Worm (Caenorhabditis elegans) whole organism, L4 larva: ENCODE results near the gene Y97E10AR.8.

Experiments
- F37D6.2 ChIP-seq: sonication (generic microtip); optimal IDR thresholded peaks from 2 replicates; lab custom pipeline; 2016; ENCODE audit warnings: mild to moderate bottlenecking, missing genetic modification characterization, missing compliant biosample characterization
- R02D3.7 ChIP-seq: fragments of 150-350 bp; sonication (generic microtip); optimal IDR thresholded peaks from 3 replicates; lab custom pipeline; 2014; ENCODE audit warnings: missing biosample characterization, missing genetic modification characterization
- Y105C5A.15 ChIP-seq: fragments of 200-800 bp; sonication (Bioruptor generic); IDR thresholded peaks from 2 replicates; pipeline ENCODE4 v1.3.6; 2022; ENCODE audit warnings: missing genetic modification characterization, missing compliant biosample characterization
- Y5F2A.4 ChIP-seq: fragments of 200-800 bp; sonication (Bioruptor generic); optimal IDR thresholded peaks from 2 replicates; lab custom pipeline; 2018; ENCODE audit warnings: mild to moderate bottlenecking, missing genetic modification characterization, missing compliant biosample characterization
- Y75B8A.6 ChIP-seq: fragments of 200-800 bp; sonication (Bioruptor generic); IDR thresholded peaks from 2 replicates; pipeline ENCODE4 v1.3.6; 2022; ENCODE audit warnings: missing genetic modification reagents, missing genetic modification characterization, missing compliant biosample characterization
- ZK337.2 ChIP-seq: fragments of 200-800 bp; sonication (Bioruptor generic); IDR thresholded peaks from 2 replicates; pipeline ENCODE4 v1.3.6; 2022; ENCODE audit warnings: missing genetic modification reagents, missing genetic modification characterization, missing compliant biosample characterization
- aha-1 ChIP-seq: fragments of 150-350 bp; peaks from one replicate; lab custom pipeline; 2014; ENCODE audit warnings: missing biosample characterization, missing genetic modification characterization
- ama-1 ChIP-seq: fragments of 150-350 bp; optimal IDR thresholded peaks from 2 replicates; lab custom pipeline; 2014; ENCODE audit warnings: inconsistent platforms, mixed read lengths
- arid-1 ChIP-seq: fragments of 200-800 bp; sonication (Bioruptor generic); conservative IDR thresholded peaks from 2 replicates; pipeline ENCODE4 v1.3.6; 2022; ENCODE audit warnings: missing genetic modification reagents, missing genetic modification characterization, missing compliant biosample characterization
- ceh-20 ChIP-seq: fragments of 200-800 bp; sonication (Bioruptor generic); IDR thresholded peaks from 2 replicates; pipeline ENCODE4 v1.3.6; 2022; ENCODE audit warnings: missing genetic modification reagents, missing genetic modification characterization, missing compliant biosample characterization
- ceh-28 ChIP-seq: fragments of 150-350 bp; optimal IDR thresholded peaks from 2 replicates; lab custom pipeline; 2014; ENCODE audit warnings: missing biosample characterization, missing genetic modification reagents, missing genetic modification characterization
- ceh-44 ChIP-seq: fragments of 200-800 bp; sonication (Bioruptor generic); IDR thresholded peaks from 2 replicates; pipeline ENCODE4 v1.3.6; 2022; ENCODE audit warnings: missing genetic modification reagents, missing genetic modification characterization, missing compliant biosample characterization
- daf-12 ChIP-seq: fragments of 150-350 bp; optimal IDR thresholded peaks from 2 replicates; lab custom pipeline; 2014; ENCODE audit warnings: missing biosample characterization, missing genetic modification reagents, missing genetic modification characterization
- dmd-9 ChIP-seq: fragments of 200-800 bp; sonication (Bioruptor generic); IDR thresholded peaks from 2 replicates; pipeline ENCODE4 v1.3.6; 2022; ENCODE audit warnings: missing genetic modification reagents, missing genetic modification characterization, missing compliant biosample characterization
- duxl-1 ChIP-seq: sonication (generic microtip); optimal IDR thresholded peaks from 2 replicates; lab custom pipeline; 2016; ENCODE audit warnings: mild to moderate bottlenecking, missing genetic modification characterization, moderate library complexity, missing compliant biosample characterization; ENCODE audit not compliant: poor library complexity
- fos-1 ChIP-seq: fragments of 150-350 bp; optimal IDR thresholded peaks from 2 replicates; lab custom pipeline; 2014; ENCODE audit warnings: missing biosample characterization, missing genetic modification characterization
- hlh-11 ChIP-seq: fragments of 200-800 bp; sonication (Bioruptor generic); optimal IDR thresholded peaks from 2 replicates; lab custom pipeline; 2018; ENCODE audit warnings: mild to moderate bottlenecking, missing genetic modification characterization, missing compliant biosample characterization
- lin-1 ChIP-seq: fragments of 200-800 bp; sonication (Bioruptor generic); IDR thresholded peaks from 2 replicates; pipeline ENCODE4 v1.3.6; 2022; ENCODE audit warnings: missing genetic modification reagents, missing genetic modification characterization, missing compliant biosample characterization
- lin-38 ChIP-seq: fragments of 200-800 bp; sonication (Bioruptor generic); IDR thresholded peaks from 2 replicates; pipeline ENCODE4 v1.3.6; 2022; ENCODE audit warnings: missing genetic modification reagents, missing genetic modification characterization, missing compliant biosample characterization
- lin-39 ChIP-seq: fragments of 150-350 bp; optimal IDR thresholded peaks from 2 replicates; lab custom pipeline; 2014; ENCODE audit warnings: missing biosample characterization, missing genetic modification reagents, missing genetic modification characterization
- lir-3 ChIP-seq: sonication (generic microtip); optimal IDR thresholded peaks from 2 replicates; lab custom pipeline; 2016; ENCODE audit warnings: mild to moderate bottlenecking, missing genetic modification characterization, missing compliant biosample characterization
- madf-9 ChIP-seq: fragments of 200-800 bp; sonication (Bioruptor generic); conservative IDR thresholded peaks from 2 replicates; pipeline ENCODE4 v1.3.6; 2022; ENCODE audit warnings: missing genetic modification reagents, missing genetic modification characterization, missing compliant biosample characterization
- mes-2 ChIP-seq: sonication (generic microtip); optimal IDR thresholded peaks from 2 replicates; lab custom pipeline; 2016; ENCODE audit warnings: missing genotype, mild to moderate bottlenecking, missing genetic modification characterization, missing compliant biosample characterization; ENCODE audit not compliant: poor library complexity, severe bottlenecking
- nhr-10 ChIP-seq: fragments of 150-350 bp; optimal IDR thresholded peaks from 2 replicates; lab custom pipeline; 2014; ENCODE audit warnings: missing biosample characterization, missing genetic modification characterization
- nhr-28 ChIP-seq: fragments of 150-350 bp; optimal IDR thresholded peaks from 2 replicates; lab custom pipeline; 2014; ENCODE audit warnings: missing biosample characterization, missing genetic modification characterization
- nhr-48 ChIP-seq: sonication (generic microtip); optimal IDR thresholded peaks from 2 replicates; lab custom pipeline; 2016; ENCODE audit warnings: mild to moderate bottlenecking, missing genetic modification characterization, missing compliant biosample characterization
- pqm-1 ChIP-seq: sonication (generic microtip); optimal IDR thresholded peaks from 2 replicates; lab custom pipeline; 2017; ENCODE audit warnings: missing biosample characterization, missing genetic modification characterization
- rbr-2 ChIP-seq: sonication (generic microtip); optimal IDR thresholded peaks from 2 replicates; lab custom pipeline; 2016; ENCODE audit warnings: missing genotype, missing genetic modification characterization, missing compliant biosample characterization
- sdz-12 ChIP-seq: fragments of 200-800 bp; sonication (Bioruptor generic); optimal IDR thresholded peaks from 2 replicates; lab custom pipeline; 2018; ENCODE audit warnings: mild to moderate bottlenecking, missing genetic modification characterization, missing compliant biosample characterization
- skn-1 ChIP-seq: fragments of 150-350 bp; optimal IDR thresholded peaks from 2 replicates; lab custom pipeline; 2014; ENCODE audit warnings: missing biosample characterization, missing genetic modification characterization
- snpc-4 ChIP-seq: fragments of 150-350 bp; optimal IDR thresholded peaks from 2 replicates; lab custom pipeline; 2014; ENCODE audit warnings: missing biosample characterization, missing genetic modification characterization
- spr-1 ChIP-seq: sonication (generic microtip); optimal IDR thresholded peaks from 2 replicates; lab custom pipeline; 2016; ENCODE audit warnings: mild to moderate bottlenecking, missing genetic modification characterization, missing compliant biosample characterization
- spr-3 ChIP-seq: fragments of 200-800 bp; sonication (Bioruptor generic); optimal IDR thresholded peaks from 2 replicates; lab custom pipeline; 2018; ENCODE audit warnings: mild to moderate bottlenecking, missing genetic modification characterization, missing compliant biosample characterization
- unc-62 ChIP-seq, 3 experiments: fragments of 150-350 bp in 1 of 3; sonication (generic microtip); optimal IDR thresholded peaks in 2 of 3; peaks in 1 of 3; 1 replicate in 1 of 3; 2 replicates in 2 of 3; lab custom pipeline; 2014 to 2017; ENCODE audit warnings: missing biosample characterization in 3 of 3, missing genetic modification characterization in 3 of 3, missing genetic modification reagents in 3 of 3, missing genotype in 1 of 3
- zag-1 ChIP-seq: fragments of 150-350 bp; optimal IDR thresholded peaks from 2 replicates; lab custom pipeline; 2014; ENCODE audit warnings: missing biosample characterization, missing genetic modification characterization
- zip-11 ChIP-seq: fragments of 200-800 bp; sonication (Bioruptor generic); IDR thresholded peaks from 2 replicates; pipeline ENCODE4 v1.3.6; 2022; ENCODE audit warnings: missing genetic modification characterization, missing compliant biosample characterization
- ztf-11 ChIP-seq: fragments of 150-350 bp; optimal IDR thresholded peaks from 2 replicates; lab custom pipeline; 2014; ENCODE audit warnings: missing biosample characterization, missing genetic modification characterization
- ztf-7 ChIP-seq: fragments of 150-350 bp; optimal IDR thresholded peaks from 2 replicates; lab custom pipeline; 2014; ENCODE audit warnings: missing biosample characterization, missing genetic modification characterization

Gene Y97E10AR.8

ce11 chrV:8043664-8044063 lies 38.6 kb downstream of the Y97E10AR.8 start:
- TF ChIP-seq fos-1 (tag; lab: Kevin White, UChicago), result no peak
- TF ChIP-seq dmd-9 (GFP tag; lab: Robert Waterston, UW), result no peak
- peak in 1 of 2 experiments; percentile 60 for TF ChIP-seq unc-62 (GFP tag; optimal IDR thresholded peaks at IDR 0.05 in 1 of 2; lab: Kevin White, UChicago)
- TF ChIP-seq unc-62 (tag; optimal IDR thresholded peaks at IDR 0.05; lab: Kevin White, UChicago), result no peak
- TF ChIP-seq zip-11 (GFP tag; lab: Robert Waterston, UW), result no peak
- no peak for TF ChIP-seq spr-1 (tag; lab: Kevin White, UChicago)
- TF ChIP-seq rbr-2 (tag; lab: Kevin White, UChicago), result no peak
- peak; percentile 60 for TF ChIP-seq aha-1
- TF ChIP-seq sdz-12, result no peak
- no peak for TF ChIP-seq lin-1 (GFP tag; lab: Robert Waterston, UW)
- TF ChIP-seq ceh-20, result no peak
- no peak for TF ChIP-seq ama-1
- TF ChIP-seq nhr-28 (tag; lab: Kevin White, UChicago), result no peak
- TF ChIP-seq Y105C5A.15 (GFP tag; lab: Robert Waterston, UW), result no peak
- TF ChIP-seq ztf-7, result no peak
- no peak for TF ChIP-seq lin-38
- TF ChIP-seq nhr-48 (tag; lab: Kevin White, UChicago), result no peak
- TF ChIP-seq, all 104 proteins: peak for 2

- TF ChIP-seq hlh-11 (tag; lab: Kevin White, UChicago), result peak; percentile 5
- TF ChIP-seq arid-1, result no peak
- TF ChIP-seq F37D6.2, result no peak
- TF ChIP-seq dmd-9 (GFP tag; lab: Robert Waterston, UW), result no peak
- TF ChIP-seq daf-12, result no peak
- no peak for TF ChIP-seq spr-1 (tag; lab: Kevin White, UChicago)
- no peak for TF ChIP-seq nhr-48 (tag; lab: Kevin White, UChicago)
- TF ChIP-seq unc-62 (GFP tag; optimal IDR thresholded peaks at IDR 0.05 in 1 of 2; lab: Kevin White, UChicago), result no peak
- no peak for TF ChIP-seq unc-62 (tag; optimal IDR thresholded peaks at IDR 0.05; lab: Kevin White, UChicago)
- no peak for TF ChIP-seq lir-3 (tag; lab: Kevin White, UChicago)
- no peak for TF ChIP-seq Y5F2A.4 (GFP tag; lab: Kevin White, UChicago)
- no peak for TF ChIP-seq pqm-1 (tag; lab: Kevin White, UChicago)
- no peak for TF ChIP-seq R02D3.7 (tag; lab: Kevin White, UChicago)
- TF ChIP-seq nhr-28 (tag; lab: Kevin White, UChicago), result peak; percentile 16
- TF ChIP-seq madf-9 (GFP tag; lab: Robert Waterston, UW), result no peak
- TF ChIP-seq ZK337.2, result no peak
- no peak for TF ChIP-seq snpc-4 (tag; lab: Kevin White, UChicago)
- no peak for TF ChIP-seq ceh-28
- TF ChIP-seq ceh-44, result no peak
- TF ChIP-seq mes-2 (tag; lab: Kevin White, UChicago), result peak; percentile 3
- no peak for TF ChIP-seq spr-3 (GFP tag; lab: Kevin White, UChicago)
- TF ChIP-seq, all 104 proteins: peak for 3
These were observed 39.9 kb downstream of the Y97E10AR.8 start for ce11 chrV:8044957-8045356.

- TF ChIP-seq duxl-1 (tag; lab: Kevin White, UChicago) (no peak), ZK337.2 (no peak), Y75B8A.6 (no peak), zag-1 (tag; lab: Kevin White, UChicago) (no peak), spr-3 (GFP tag; lab: Kevin White, UChicago) (no peak), mes-2 (tag; lab: Kevin White, UChicago) (no peak), zip-11 (GFP tag; lab: Robert Waterston, UW) (no peak), lin-39 (tag; lab: Kevin White, UChicago) (no peak), nhr-10 (tag; lab: Kevin White, UChicago) (no peak), ztf-11 (tag; lab: Kevin White, UChicago) (no peak), skn-1 (tag; lab: Kevin White, UChicago) (no peak)
- TF ChIP-seq, all 104 proteins: peak for 0
These were observed 41.6 kb downstream of the Y97E10AR.8 start, which contains the start of gene ZC513.3 for ce11 chrV:8046706-8047105. Gene ZC513.3, plus strand, starts transcription at chrV:8047006.
